Comparison of ENCODE assay signal across 6 worm cellular contexts in genomic region chrII:8388001-8388513, ce11.
TF ChIP-seq lines count a peak whose summit lies in the region.

Gene drd-1 (plus strand): TSS chrII:8388051.

TF ChIP-seq in whole organism, L1 larva, 84 proteins besides CTCF, POLR2A, EP300 and RAD21 (continues in another document):
- TF ChIP-seq grh-1 (GFP tag; IDR thresholded peaks at IDR 0.05; lab: Robert Waterston, UW) (no peak), ama-1 (optimal IDR thresholded peaks at IDR 0.05; lab: Kevin White, UChicago) (no peak), jun-1 (tag; optimal IDR thresholded peaks at IDR 0.05; lab: Kevin White, UChicago) (peak; percentile 31), pag-3 (tag; optimal IDR thresholded peaks at IDR 0.05; lab: Kevin White, UChicago; ENCODE audit: borderline replicate concordance, insufficient read depth) (no peak), efl-1 (optimal IDR thresholded peaks at IDR 0.05; lab: Kevin White, UChicago) (no peak), efl-1 (GFP tag; optimal IDR thresholded peaks at IDR 0.05 in 1 of 2; lab: Kevin White, UChicago) (peak in 1 of 2 experiments; percentile 66), lin-15B (tag; optimal IDR thresholded peaks at IDR 0.05; lab: Kevin White, UChicago) (no peak), irx-1 (tag; optimal IDR thresholded peaks at IDR 0.05; lab: Kevin White, UChicago) (no peak), ces-1 (GFP tag; optimal IDR thresholded peaks at IDR 0.05; lab: Kevin White, UChicago) (no peak), hpl-2 (GFP tag; optimal IDR thresholded peaks at IDR 0.05; lab: Kevin White, UChicago) (no peak), tlp-1 (tag; optimal IDR thresholded peaks at IDR 0.05; lab: Kevin White, UChicago) (peak; percentile 11), pax-3 (tag; optimal IDR thresholded peaks at IDR 0.05; lab: Kevin White, UChicago) (no peak), xbp-1 (tag; optimal IDR thresholded peaks at IDR 0.05; lab: Kevin White, UChicago) (no peak), lir-3 (tag; optimal IDR thresholded peaks at IDR 0.05; lab: Kevin White, UChicago; ENCODE audit: poor library complexity) (no peak), ceh-82 (tag; optimal IDR thresholded peaks at IDR 0.05; lab: Kevin White, UChicago) (no peak)

TF ChIP-seq in whole organism, L2 larva, 48 proteins besides CTCF, POLR2A, EP300 and RAD21:
- peak; percentile 69 for TF ChIP-seq sma-9 (GFP tag; optimal IDR thresholded peaks at IDR 0.05; lab: Kevin White, UChicago)
- no peak for TF ChIP-seq sma-9 (tag; optimal IDR thresholded peaks at IDR 0.05; lab: Kevin White, UChicago)
- peak; percentile 23 for TF ChIP-seq crh-2 (tag; optimal IDR thresholded peaks at IDR 0.05; lab: Kevin White, UChicago)
- TF ChIP-seq fos-1 (tag; optimal IDR thresholded peaks at IDR 0.05; lab: Kevin White, UChicago), result peak; percentile 91
- TF ChIP-seq ztf-4 (tag; optimal IDR thresholded peaks at IDR 0.05; lab: Kevin White, UChicago), result no peak
- TF ChIP-seq skn-1 (tag; optimal IDR thresholded peaks at IDR 0.05; lab: Kevin White, UChicago), result peak; percentile 22
- TF ChIP-seq lin-13 (GFP tag; optimal IDR thresholded peaks at IDR 0.05; lab: Kevin White, UChicago), result no peak
TF ChIP-seq in whole organism, L2 larva: peak in this region for 4.

TF ChIP-seq in whole organism, L3 larva, 47 proteins besides CTCF, POLR2A, EP300 and RAD21:
- TF ChIP-seq elt-2 (tag; optimal IDR thresholded peaks at IDR 0.05; lab: Kevin White, UChicago) (peak; percentile 98), nhr-67 (tag; optimal IDR thresholded peaks at IDR 0.05; lab: Kevin White, UChicago) (no peak), pqm-1 (tag; optimal IDR thresholded peaks at IDR 0.05; lab: Kevin White, UChicago) (peak; percentile 97), nfya-1 (tag; optimal IDR thresholded peaks at IDR 0.05; lab: Kevin White, UChicago; ENCODE audit: insufficient read depth) (no peak), fos-1 (tag; optimal IDR thresholded peaks at IDR 0.05; lab: Kevin White, UChicago) (peak; percentile 56), jun-1 (tag; optimal IDR thresholded peaks at IDR 0.05; lab: Kevin White, UChicago) (peak; percentile 27)
TF ChIP-seq in whole organism, L3 larva: peak in this region for 4.

TF ChIP-seq in whole organism, L4 larva, 104 proteins besides CTCF, POLR2A, EP300 and RAD21 (continues in another document):
- TF ChIP-seq mxl-2 (GFP tag; conservative IDR thresholded peaks at IDR 0.05; lab: Robert Waterston, UW), result no peak
- TF ChIP-seq madf-5 (GFP tag; IDR thresholded peaks at IDR 0.05; lab: Robert Waterston, UW), result no peak
- TF ChIP-seq ceh-82 (tag; optimal IDR thresholded peaks at IDR 0.05; lab: Kevin White, UChicago), result no peak
- TF ChIP-seq daf-12 (tag; optimal IDR thresholded peaks at IDR 0.05; lab: Kevin White, UChicago), result no peak
- no peak for TF ChIP-seq zfp-3 (GFP tag; conservative IDR thresholded peaks at IDR 0.05; lab: Robert Waterston, UW)
- TF ChIP-seq mxl-3 (GFP tag; optimal IDR thresholded peaks at IDR 0.05; lab: Kevin White, UChicago), result peak; percentile 11
- no peak for TF ChIP-seq aly-2 (tag; optimal IDR thresholded peaks at IDR 0.05; lab: Kevin White, UChicago)
- no peak for TF ChIP-seq dpl-1 (GFP tag; optimal IDR thresholded peaks at IDR 0.05; lab: Kevin White, UChicago)
- no peak for TF ChIP-seq dmd-8 (GFP tag; IDR thresholded peaks at IDR 0.05; lab: Robert Waterston, UW)
- no peak for TF ChIP-seq ztf-7 (tag; optimal IDR thresholded peaks at IDR 0.05; lab: Kevin White, UChicago)
- TF ChIP-seq ceh-28 (tag; optimal IDR thresholded peaks at IDR 0.05; lab: Kevin White, UChicago), result no peak
- TF ChIP-seq F44E2.7 (GFP tag; IDR thresholded peaks at IDR 0.05; lab: Robert Waterston, UW), result no peak
- TF ChIP-seq nhr-41 (GFP tag; IDR thresholded peaks at IDR 0.05; lab: Robert Waterston, UW), result peak; percentile 42; the same call in 1 of the 2 replicates
- no peak for TF ChIP-seq ceh-32 (tag; optimal IDR thresholded peaks at IDR 0.05; lab: Kevin White, UChicago; ENCODE audit: poor library complexity)
- TF ChIP-seq mes-2 (tag; optimal IDR thresholded peaks at IDR 0.05; lab: Kevin White, UChicago; ENCODE audit: poor library complexity, severe bottlenecking), result no peak
- no peak for TF ChIP-seq snpc-4 (tag; optimal IDR thresholded peaks at IDR 0.05; lab: Kevin White, UChicago)
- TF ChIP-seq hlh-30 (tag; optimal IDR thresholded peaks at IDR 0.05; lab: Kevin White, UChicago; ENCODE audit: insufficient read depth), result no peak
- no peak for TF ChIP-seq F10B5.3 (tag; optimal IDR thresholded peaks at IDR 0.05; lab: Kevin White, UChicago)
- no peak for TF ChIP-seq hmg-1.1 (GFP tag; IDR thresholded peaks at IDR 0.05; lab: Robert Waterston, UW)
- TF ChIP-seq nhr-48 (tag; optimal IDR thresholded peaks at IDR 0.05; lab: Kevin White, UChicago), result peak; percentile 56
- no peak for TF ChIP-seq ceh-44 (GFP tag; IDR thresholded peaks at IDR 0.05; lab: Robert Waterston, UW)
- TF ChIP-seq zag-1 (tag; optimal IDR thresholded peaks at IDR 0.05; lab: Kevin White, UChicago), result no peak

TF ChIP-seq in whole organism, late embryonic, 69 proteins besides CTCF, POLR2A, EP300 and RAD21:
- peak; percentile 68 for TF ChIP-seq elt-2 (tag; optimal IDR thresholded peaks at IDR 0.05; lab: Kevin White, UChicago)
- no peak for TF ChIP-seq dve-1 (tag; optimal IDR thresholded peaks at IDR 0.05; lab: Kevin White, UChicago)
- TF ChIP-seq nhr-11 (tag; optimal IDR thresholded peaks at IDR 0.05; lab: Kevin White, UChicago), result no peak

TF ChIP-seq in whole organism, young adult, 124 proteins besides CTCF, POLR2A, EP300 and RAD21:
- TF ChIP-seq F22D6.2 (tag; optimal IDR thresholded peaks at IDR 0.05; lab: Kevin White, UChicago), result peak; percentile 24
- peak; percentile 57 for TF ChIP-seq atf-7 (tag; optimal IDR thresholded peaks at IDR 0.05; lab: Kevin White, UChicago)
- 0 out of 2 replicates have a peak, but pooled peaks have one; percentile 27 for TF ChIP-seq nfyb-1 (GFP tag; IDR thresholded peaks at IDR 0.05; lab: Robert Waterston, UW)
- peak in 1 of 2 experiments; percentile 40 for TF ChIP-seq let-607 (tag; optimal IDR thresholded peaks at IDR 0.05; lab: Kevin White, UChicago)
- TF ChIP-seq nhr-80 (tag; optimal IDR thresholded peaks at IDR 0.05; lab: Kevin White, UChicago), result peak; percentile 96
- TF ChIP-seq B0336.3 (GFP tag; IDR thresholded peaks at IDR 0.05; lab: Robert Waterston, UW), result 0 out of 2 replicates have a peak, but pooled peaks have one; percentile 25
- no peak for TF ChIP-seq sptf-2 (GFP tag; optimal IDR thresholded peaks at IDR 0.05; lab: Kevin White, UChicago)
- TF ChIP-seq ets-4 (GFP tag; optimal IDR thresholded peaks at IDR 0.05; lab: Kevin White, UChicago), result peak; percentile 73
- peak; percentile 2 for TF ChIP-seq lin-40 (tag; optimal IDR thresholded peaks at IDR 0.05; lab: Kevin White, UChicago)
- TF ChIP-seq K12H6.12 (tag; optimal IDR thresholded peaks at IDR 0.05; lab: Kevin White, UChicago), result no peak
- no peak for TF ChIP-seq mcd-1 (GFP tag; IDR thresholded peaks at IDR 0.05; lab: Robert Waterston, UW)
- TF ChIP-seq snpc-3.4 (tag; optimal IDR thresholded peaks at IDR 0.05; lab: Kevin White, UChicago), result no peak
- peak; percentile 27 for TF ChIP-seq nhr-90 (tag; optimal IDR thresholded peaks at IDR 0.05; lab: Kevin White, UChicago)
- TF ChIP-seq T07F8.4 (tag; optimal IDR thresholded peaks at IDR 0.05; lab: Kevin White, UChicago), result no peak
- peak; percentile 69 for TF ChIP-seq ztf-22 (GFP tag; optimal IDR thresholded peaks at IDR 0.05; lab: Kevin White, UChicago)
